Worm (Caenorhabditis elegans) whole organism, midembryonic: Measurements from ENCODE around the gene K01D12.5.

ENCODE experiments used
- T22C8.4 ChIP-seq: fragments of 200-800 bp; sonication (Bioruptor generic); IDR thresholded peaks from 2 replicates; pipeline ENCODE4 v1.3.6; 2022; ENCODE audit warnings: missing genetic modification characterization, missing compliant biosample characterization
- cog-1 ChIP-seq: sonication (generic microtip); optimal IDR thresholded peaks from 2 replicates; lab custom pipeline; 2016; ENCODE audit warnings: missing genetic modification characterization, missing compliant biosample characterization
- flt-1 ChIP-seq: fragments of 200-800 bp; sonication (Bioruptor generic); IDR thresholded peaks from 2 replicates; pipeline ENCODE4 v1.3.6; 2022; ENCODE audit warnings: missing genetic modification characterization, missing compliant biosample characterization
- klf-2 ChIP-seq: fragments of 200-800 bp; sonication (Bioruptor generic); conservative IDR thresholded peaks from 2 replicates; pipeline ENCODE4 v1.3.6; 2022; ENCODE audit warnings: missing genetic modification reagents, missing genetic modification characterization, missing compliant biosample characterization
- med-1 ChIP-seq: sonication (generic microtip); optimal IDR thresholded peaks from 2 replicates; lab custom pipeline; 2017; ENCODE audit warnings: missing genetic modification characterization, mild to moderate bottlenecking, missing compliant biosample characterization, antibody characterized with exemption, missing genetic modification reagents; ENCODE audit not compliant: insufficient read depth
- ref-1 ChIP-seq: fragments of 200-800 bp; sonication (Bioruptor generic); conservative IDR thresholded peaks from 2 replicates; pipeline ENCODE4 v1.3.6; 2022; ENCODE audit warnings: missing genetic modification reagents, missing genetic modification characterization, missing compliant biosample characterization
- tab-1 ChIP-seq: fragments of 200-800 bp; sonication (Bioruptor generic); IDR thresholded peaks from 2 replicates; pipeline ENCODE4 v1.3.6; 2022; ENCODE audit warnings: missing genetic modification characterization, missing compliant biosample characterization
- ztf-23 ChIP-seq: fragments of 200-800 bp; sonication (Bioruptor generic); IDR thresholded peaks from 2 replicates; pipeline ENCODE4 v1.3.6; 2022; ENCODE audit warnings: missing genetic modification reagents, missing genetic modification characterization, missing compliant biosample characterization
- ztf-29 ChIP-seq: fragments of 200-800 bp; sonication (Bioruptor generic); IDR thresholded peaks from 2 replicates; pipeline ENCODE4 v1.3.6; 2022; ENCODE audit warnings: missing genetic modification reagents, missing genetic modification characterization, missing compliant biosample characterization

Gene K01D12.5

ce11 chrV:12404544-12404943 lies 6.9 kb downstream of the K01D12.5 start, which contains the start of gene K01D12.9:
Gene K01D12.9, minus strand, starts transcription at chrV:12404644.
- TF ChIP-seq ztf-23 (GFP tag; lab: Robert Waterston, UW) (no peak), ztf-29 (GFP tag; lab: Robert Waterston, UW) (no peak), tab-1 (GFP tag; lab: Robert Waterston, UW) (no peak), flt-1 (no peak), med-1 (no peak), klf-2 (no peak), T22C8.4 (no peak), ref-1 (GFP tag; lab: Robert Waterston, UW) (no peak), cog-1 (tag; lab: Kevin White, UChicago) (no peak)

ce11 chrV:12405929-12406328 lies 8.3 kb downstream of the K01D12.5 start, which contains the start of gene K01D12.10:
Gene K01D12.10, plus strand, starts transcription at chrV:12406229.
- TF ChIP-seq T22C8.4 (no peak), tab-1 (GFP tag; lab: Robert Waterston, UW) (no peak), cog-1 (tag; lab: Kevin White, UChicago) (no peak), klf-2 (no peak), ztf-29 (GFP tag; lab: Robert Waterston, UW) (no peak), med-1 (no peak), ztf-23 (GFP tag; lab: Robert Waterston, UW) (no peak), flt-1 (no peak), ref-1 (GFP tag; lab: Robert Waterston, UW) (no peak)

- no peak for TF ChIP-seq ztf-29 (GFP tag; lab: Robert Waterston, UW)
- no peak for TF ChIP-seq flt-1
- 0 out of 2 replicates have a peak, but pooled peaks have one; percentile 14 for TF ChIP-seq klf-2
- TF ChIP-seq ref-1 (GFP tag; lab: Robert Waterston, UW) = no peak
- no peak for TF ChIP-seq cog-1 (tag; lab: Kevin White, UChicago)
Observed at ce11 chrV:12406514-12406913, 8.9 kb downstream of the K01D12.5 start.

ce11 chrV:12408525-12408924 lies 10.9 kb downstream of the K01D12.5 start, which contains the start of gene cdr-4:
Gene cdr-4, minus strand, starts transcription at chrV:12408625.
- TF ChIP-seq T22C8.4 (no peak), tab-1 (GFP tag; lab: Robert Waterston, UW) (no peak), ztf-29 (GFP tag; lab: Robert Waterston, UW) (no peak), flt-1 (no peak), med-1 (no peak), ztf-23 (GFP tag; lab: Robert Waterston, UW) (no peak), klf-2 (no peak), ref-1 (GFP tag; lab: Robert Waterston, UW) (no peak), cog-1 (tag; lab: Kevin White, UChicago) (no peak)

ce11 chrV:12408996-12409395 lies 11.4 kb downstream of the K01D12.5 start:
- no peak for TF ChIP-seq cog-1 (tag; lab: Kevin White, UChicago)
- TF ChIP-seq med-1 = no peak
- TF ChIP-seq tab-1 (GFP tag; lab: Robert Waterston, UW) = no peak
- no peak for TF ChIP-seq ref-1 (GFP tag; lab: Robert Waterston, UW)
- no peak for TF ChIP-seq flt-1
- no peak for TF ChIP-seq ztf-23 (GFP tag; lab: Robert Waterston, UW)
- no peak for TF ChIP-seq T22C8.4
- TF ChIP-seq klf-2 = no peak
- no peak for TF ChIP-seq ztf-29 (GFP tag; lab: Robert Waterston, UW)

ce11 chrV:12410416-12411001 lies 12.9 kb downstream of the K01D12.5 start, which contains the start of gene hrg-2:
Gene hrg-2, minus strand, starts transcription at chrV:12410513.
- TF ChIP-seq ztf-29 (GFP tag; lab: Robert Waterston, UW) (no peak), cog-1 (tag; lab: Kevin White, UChicago) (no peak), tab-1 (GFP tag; lab: Robert Waterston, UW) (no peak), T22C8.4 (no peak), med-1 (no peak)

- TF ChIP-seq cog-1 (tag; lab: Kevin White, UChicago) = no peak
- TF ChIP-seq ztf-23 (GFP tag; lab: Robert Waterston, UW) = no peak
- no peak for TF ChIP-seq ref-1 (GFP tag; lab: Robert Waterston, UW)
- TF ChIP-seq klf-2 = no peak
- no peak for TF ChIP-seq tab-1 (GFP tag; lab: Robert Waterston, UW)
- no peak for TF ChIP-seq ztf-29 (GFP tag; lab: Robert Waterston, UW)
- TF ChIP-seq T22C8.4 = no peak
- TF ChIP-seq med-1 = no peak
- no peak for TF ChIP-seq flt-1
Observed at ce11 chrV:12411909-12412308, 14.3 kb downstream of the K01D12.5 start, which contains the start of gene cdr-7. Gene cdr-7, minus strand, starts transcription at chrV:12412113.

- TF ChIP-seq ztf-29 (GFP tag; lab: Robert Waterston, UW) (no peak), T22C8.4 (no peak), cog-1 (tag; lab: Kevin White, UChicago) (no peak), ztf-23 (GFP tag; lab: Robert Waterston, UW) (no peak), med-1 (no peak), ref-1 (GFP tag; lab: Robert Waterston, UW) (no peak), klf-2 (no peak), flt-1 (no peak), tab-1 (GFP tag; lab: Robert Waterston, UW) (no peak)
Observed at ce11 chrV:12412321-12412720, 14.7 kb downstream of the K01D12.5 start.

ce11 chrV:12413651-12414114 lies 16.0 kb downstream of the K01D12.5 start, which contains the start of gene cdr-6:
Gene cdr-6, minus strand, starts transcription at chrV:12413701.
- TF ChIP-seq ztf-29 (GFP tag; lab: Robert Waterston, UW) (no peak), tab-1 (GFP tag; lab: Robert Waterston, UW) (no peak)

ce11 chrV:12414362-12414761 lies 16.7 kb downstream of the K01D12.5 start:
- no peak for TF ChIP-seq med-1
- TF ChIP-seq ref-1 (GFP tag; lab: Robert Waterston, UW) = no peak
- no peak for TF ChIP-seq ztf-29 (GFP tag; lab: Robert Waterston, UW)
- no peak for TF ChIP-seq tab-1 (GFP tag; lab: Robert Waterston, UW)
- no peak for TF ChIP-seq cog-1 (tag; lab: Kevin White, UChicago)
